Fruit fly (Drosophila melanogaster): ENCODE measurements around the gene CecA2.

The CecA2 gene

dm6 chr3R:30191462-30191874 lies 20.5 kb upstream of the CecA2 start (continued):
- TF ChIP-seq CG16815 (GFP tag; optimal IDR thresholded peaks at IDR 0.05) (peak; percentile 30), pzg (GFP tag; optimal IDR thresholded peaks at IDR 0.05) (no peak), Abd-B (GFP tag; optimal IDR thresholded peaks at IDR 0.05) (peak; percentile 35), CG32772 (GFP tag; IDR thresholded peaks at IDR 0.05) (no peak), dmrt11E (tag; optimal IDR thresholded peaks at IDR 0.05) (no peak), sob (GFP tag; IDR thresholded peaks at IDR 0.05) (no peak), CG12104 (GFP tag; optimal IDR thresholded peaks at IDR 0.05) (peak; percentile 3), Dfd (GFP tag; optimal IDR thresholded peaks at IDR 0.05) (no peak), Xrp1 (GFP tag; IDR thresholded peaks at IDR 0.05) (no peak), unc-4 (GFP tag; IDR thresholded peaks at IDR 0.05; ENCODE audit: partially characterized antibody) (no peak), scrt (GFP tag; optimal IDR thresholded peaks at IDR 0.05) (no peak), CG15269 (tag; optimal IDR thresholded peaks at IDR 0.05) (peak; percentile 63), trh (GFP tag; optimal IDR thresholded peaks at IDR 0.05) (no peak), mirr (GFP tag; optimal IDR thresholded peaks at IDR 0.05) (no peak), slbo (GFP tag; IDR thresholded peaks at IDR 0.05) (peak; percentile 19; the same call in 1 of the 2 replicates), CG34376 (GFP tag; optimal IDR thresholded peaks at IDR 0.05) (no peak), E2f2 (GFP tag; IDR thresholded peaks at IDR 0.05) (no peak), CG10274 (GFP tag; optimal IDR thresholded peaks at IDR 0.05) (no peak), CG15601 (tag; optimal IDR thresholded peaks at IDR 0.05) (peak; percentile 26), CG4617 (GFP tag; optimal IDR thresholded peaks at IDR 0.05; ENCODE audit: borderline replicate concordance) (no peak), D (optimal IDR thresholded peaks at IDR 0.05) (no peak), D (GFP tag; optimal IDR thresholded peaks at IDR 0.05) (no peak), zen (tag; optimal IDR thresholded peaks at IDR 0.05) (no peak), sna (GFP tag; IDR thresholded peaks at IDR 0.05; ENCODE audit: partially characterized antibody) (no peak), MESR4 (GFP tag; optimal IDR thresholded peaks at IDR 0.05) (no peak), CG33557 (GFP tag; optimal IDR thresholded peaks at IDR 0.05) (no peak), ara (GFP tag; IDR thresholded peaks at IDR 0.05) (no peak), ewg (GFP tag; optimal IDR thresholded peaks at IDR 0.05) (peak; percentile 31), Hmx (GFP tag; optimal IDR thresholded peaks at IDR 0.05) (no peak), run (tag; optimal IDR thresholded peaks at IDR 0.05) (no peak), bcd (GFP tag; optimal IDR thresholded peaks at IDR 0.05) (peak; percentile 56), cg (GFP tag; optimal IDR thresholded peaks at IDR 0.05) (no peak), CG7556 (GFP tag; optimal IDR thresholded peaks at IDR 0.05) (peak; percentile 66), gro (GFP tag; optimal IDR thresholded peaks at IDR 0.05) (no peak), ERR (GFP tag; optimal IDR thresholded peaks at IDR 0.05) (no peak), Ptx1 (GFP tag; IDR thresholded peaks at IDR 0.05) (peak; percentile 43; the same call in 1 of the 2 replicates), dan (GFP tag; IDR thresholded peaks at IDR 0.05) (no peak), Bgb (GFP tag; IDR thresholded peaks at IDR 0.05; ENCODE audit: partially characterized antibody) (no peak), CG12219 (GFP tag; optimal IDR thresholded peaks at IDR 0.05) (peak; percentile 37), CG16863 (GFP tag; optimal IDR thresholded peaks at IDR 0.05) (peak; percentile 61), CG4282 (GFP tag; optimal IDR thresholded peaks at IDR 0.05) (no peak), Fer2 (tag; optimal IDR thresholded peaks at IDR 0.05) (no peak), rib (GFP tag; IDR thresholded peaks at IDR 0.05) (no peak), Bteb2 (GFP tag; optimal IDR thresholded peaks at IDR 0.05) (no peak), peb (GFP tag; IDR thresholded peaks at IDR 0.05) (no peak), CG5180 (GFP tag; optimal IDR thresholded peaks at IDR 0.05) (no peak), CG10267 (tag; optimal IDR thresholded peaks at IDR 0.05) (peak; percentile 5), CG7271 (tag; optimal IDR thresholded peaks at IDR 0.05) (no peak), CG9817 (tag; optimal IDR thresholded peaks at IDR 0.05) (no peak), CG11560 (tag; IDR thresholded peaks at IDR 0.05) (no peak), Ada2b (GFP tag; IDR thresholded peaks at IDR 0.05) (no peak)

Measured in whole organism, embryonic.